Fruit fly (Drosophila melanogaster) S2 (cell line): ENCODE results near the gene CG7551.

ENCODE experiments used
- CG8478 ChIP-seq: fragments of >200 bp; optimal IDR thresholded peaks from 2 replicates; lab custom pipeline; 2018
- CTCF ChIP-seq, 2 experiments: fragments of >200 bp; optimal IDR thresholded peaks; 2 replicates each; lab custom pipeline; 2018

DNA sequence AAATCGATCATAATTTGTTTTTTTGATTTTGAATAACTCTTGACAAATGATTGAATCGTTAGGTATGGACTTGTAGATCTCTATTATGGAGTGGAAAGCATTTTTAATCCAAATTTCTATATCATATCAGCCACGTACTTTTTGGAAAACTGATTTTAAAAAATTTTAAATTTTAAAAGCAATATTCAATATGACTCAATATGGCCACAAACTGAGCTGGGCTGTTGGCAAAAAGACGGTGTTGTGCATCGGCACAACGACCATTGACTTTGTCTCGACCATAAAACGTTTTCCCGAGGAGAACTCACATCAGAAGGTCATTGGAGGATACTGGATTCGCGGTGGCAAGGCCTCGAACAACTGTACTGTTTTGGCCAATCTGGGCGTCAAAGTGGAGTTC lies at the start of gene CG7551, which contains the start of gene CG12289:
- TF ChIP-seq CG8478 (lab: Kevin White, UChicago) (no peak), CTCF (optimal IDR thresholded peaks at IDR 0.05; lab: Kevin White, UChicago) (no peak)
